Fruit fly (Drosophila melanogaster) whole organism, embryonic: ENCODE data around the gene Prp18.

Experiments used
- Ada2b ChIP-seq: fragments of 200-800 bp; sonication (Bioruptor generic); IDR thresholded peaks from 2 replicates; pipeline ENCODE4 v1.3.6; 2022; ENCODE audit warnings: missing biosample characterization, missing genetic modification characterization
- Atf-2 ChIP-seq: fragments of 200-800 bp; sonication (Bioruptor generic); optimal IDR thresholded peaks from 2 replicates; lab custom pipeline; 2016; ENCODE audit warnings: missing biosample characterization, missing genetic modification characterization
- Awh ChIP-seq: fragments of 200-800 bp; sonication (Bioruptor generic); IDR thresholded peaks from 2 replicates; pipeline ENCODE4, ENCODE4 v1.3.6; 2022; ENCODE audit warnings: missing biosample characterization, missing genetic modification characterization
- Bgb ChIP-seq: fragments of 200-800 bp; sonication (Bioruptor generic); IDR thresholded peaks from 2 replicates; pipeline ENCODE4 v1.3.6; 2022; ENCODE audit warnings: missing biosample characterization, missing genetic modification characterization; ENCODE audit not compliant: partially characterized antibody
- C15 ChIP-seq: fragments of 200-800 bp; sonication (Bioruptor generic); IDR thresholded peaks from 3 replicates; pipeline ENCODE4 v1.3.6; 2022; ENCODE audit warnings: missing biosample characterization, missing genetic modification characterization
- CG10209 ChIP-seq: fragments of 200-800 bp; sonication (Bioruptor generic); optimal IDR thresholded peaks from 3 replicates; lab custom pipeline; 2017; ENCODE audit warnings: missing biosample characterization, mild to moderate bottlenecking, missing genetic modification characterization, missing genetic modification reagents
- CG11456 ChIP-seq: fragments of 200-800 bp; sonication (Bioruptor generic); IDR thresholded peaks from 3 replicates; pipeline ENCODE4 v1.3.6; 2022; ENCODE audit warnings: missing biosample characterization, missing genetic modification characterization
- CG12071 ChIP-seq: fragments of 200-800 bp; sonication (Bioruptor generic); optimal IDR thresholded peaks from 3 replicates; lab custom pipeline; 2018; ENCODE audit warnings: missing biosample characterization, mild to moderate bottlenecking, missing genetic modification characterization
- CG13775 ChIP-seq: fragments of 200-800 bp; sonication (Bioruptor generic); optimal IDR thresholded peaks from 3 replicates; lab custom pipeline; 2017; ENCODE audit warnings: missing biosample characterization, mild to moderate bottlenecking, missing genetic modification characterization
- CG15514 ChIP-seq: fragments of 200-800 bp; sonication (Bioruptor generic); optimal IDR thresholded peaks from 3 replicates; lab custom pipeline; 2017; ENCODE audit warnings: missing biosample characterization, missing genetic modification characterization, mild to moderate bottlenecking, moderate library complexity, missing genetic modification reagents
- CG15696 ChIP-seq: fragments of 200-800 bp; sonication (Bioruptor generic); optimal IDR thresholded peaks from 2 replicates; lab custom pipeline; 2019; ENCODE audit warnings: missing biosample characterization, mild to moderate bottlenecking, missing genetic modification characterization, moderate library complexity
- CG17186 ChIP-seq: fragments of 200-800 bp; sonication (Bioruptor generic); optimal IDR thresholded peaks from 3 replicates; lab custom pipeline; 2017; ENCODE audit warnings: missing biosample characterization, missing genetic modification reagents, missing genetic modification characterization
- CG17385 ChIP-seq: fragments of 200-800 bp; sonication (Bioruptor generic); optimal IDR thresholded peaks from 3 replicates; lab custom pipeline; 2018; ENCODE audit warnings: missing biosample characterization, mild to moderate bottlenecking, missing genetic modification characterization
- CG2202 ChIP-seq: fragments of 200-800 bp; sonication (Bioruptor generic); optimal IDR thresholded peaks from 2 replicates; lab custom pipeline; 2018; ENCODE audit warnings: missing biosample characterization, mild to moderate bottlenecking, missing genetic modification characterization
- CG2678 ChIP-seq: fragments of 200-800 bp; sonication (Bioruptor generic); optimal IDR thresholded peaks from 3 replicates; lab custom pipeline; 2019; ENCODE audit warnings: missing biosample characterization, mild to moderate bottlenecking, missing genetic modification characterization, moderate library complexity
- CG2875 ChIP-seq: fragments of 200-800 bp; sonication (Bioruptor generic); optimal IDR thresholded peaks from 2 replicates; lab custom pipeline; 2017; ENCODE audit warnings: missing biosample characterization, mild to moderate bottlenecking, missing genetic modification characterization, missing genetic modification reagents
- CG33213 ChIP-seq: fragments of 200-800 bp; sonication (Bioruptor generic); optimal IDR thresholded peaks from 3 replicates; lab custom pipeline; 2016; ENCODE audit warnings: missing biosample characterization, missing genetic modification characterization
- CG33557 ChIP-seq: fragments of 200-800 bp; sonication (Bioruptor generic); optimal IDR thresholded peaks from 2 replicates; lab custom pipeline; 2019; ENCODE audit warnings: missing biosample characterization, mild to moderate bottlenecking, missing genetic modification characterization, moderate library complexity
- CG3995 ChIP-seq: fragments of 200-800 bp; sonication (Bioruptor generic); optimal IDR thresholded peaks from 3 replicates; lab custom pipeline; 2016; ENCODE audit warnings: missing biosample characterization, missing genetic modification characterization
- CG7271 ChIP-seq: fragments of 200-800 bp; sonication (Bioruptor generic); optimal IDR thresholded peaks from 2 replicates; lab custom pipeline; 2018; ENCODE audit warnings: missing biosample characterization, mild to moderate bottlenecking, missing genetic modification characterization, moderate library complexity
- CG7357 ChIP-seq: fragments of 200-800 bp; sonication (Bioruptor generic); IDR thresholded peaks from 3 replicates; pipeline ENCODE4 v1.3.6; 2022; ENCODE audit warnings: missing biosample characterization, missing genetic modification characterization
- CG9727 ChIP-seq: fragments of 200-800 bp; sonication (Bioruptor generic); optimal IDR thresholded peaks from 3 replicates; lab custom pipeline; 2017; ENCODE audit warnings: missing biosample characterization, mild to moderate bottlenecking, missing genetic modification characterization
- Elba2 ChIP-seq: fragments of 200-800 bp; sonication (Bioruptor generic); optimal IDR thresholded peaks from 3 replicates; lab custom pipeline; 2016; ENCODE audit warnings: missing biosample characterization, missing genetic modification characterization
- Hmr ChIP-seq: fragments of 200-800 bp; sonication (Bioruptor generic); optimal IDR thresholded peaks from 3 replicates; lab custom pipeline; 2017; ENCODE audit warnings: mild to moderate bottlenecking, missing biosample characterization, missing genetic modification reagents, missing genetic modification characterization
- Hr39 ChIP-seq: fragments of >200 bp; optimal IDR thresholded peaks from 2 replicates; lab custom pipeline; 2017
- MTF-1 ChIP-seq: fragments of 200-800 bp; sonication (Bioruptor generic); optimal IDR thresholded peaks from 2 replicates; lab custom pipeline; 2018; ENCODE audit warnings: missing biosample characterization, mild to moderate bottlenecking, missing genetic modification characterization, borderline replicate concordance
- NC2β ChIP-seq: fragments of 200-800 bp; sonication (Bioruptor generic); optimal IDR thresholded peaks from 2 replicates; lab custom pipeline; 2016; ENCODE audit warnings: missing biosample characterization, missing genetic modification characterization
- Optix ChIP-seq: fragments of 200-800 bp; sonication (Bioruptor generic); IDR thresholded peaks from 3 replicates; pipeline ENCODE4 v1.3.6; 2022; ENCODE audit warnings: missing biosample characterization, missing genetic modification characterization
- Pdp1 ChIP-seq, 2 experiments: fragments of 200-800 bp; sonication (Bioruptor generic); optimal IDR thresholded peaks; 3 replicates each; lab custom pipeline; 2016; ENCODE audit warnings: missing biosample characterization in 2 of 2, missing genetic modification characterization in 2 of 2, mild to moderate bottlenecking in 1 of 2, moderate library complexity in 1 of 2
- Taf1 ChIP-seq: fragments of 200-800 bp; sonication (Bioruptor generic); IDR thresholded peaks from 2 replicates; pipeline ENCODE4 v1.3.6; 2022; ENCODE audit warnings: missing biosample characterization, missing genetic modification characterization
- Trl ChIP-seq, 3 experiments: fragments of >200 bp in 2 of 3; fragments of 200-800 bp in 1 of 3; sonication (Bioruptor generic) in 1 of 3; optimal IDR thresholded peaks; 2 replicates in 1 of 3; 3 replicates in 2 of 3; lab custom pipeline; 2016 to 2017; ENCODE audit warnings: missing biosample characterization in 1 of 3, missing genetic modification characterization in 1 of 3
- Usf ChIP-seq: fragments of 200-800 bp; sonication (Bioruptor generic); optimal IDR thresholded peaks from 2 replicates; lab custom pipeline; 2017; ENCODE audit warnings: missing genotype, missing biosample characterization, missing genetic modification characterization
- Xrp1 ChIP-seq: fragments of 200-800 bp; sonication (Bioruptor generic); IDR thresholded peaks from 2 replicates; pipeline ENCODE4 v1.3.6; 2022; ENCODE audit warnings: missing biosample characterization, missing genetic modification characterization
- ac ChIP-seq: fragments of 200-800 bp; sonication (Bioruptor generic); optimal IDR thresholded peaks from 3 replicates; lab custom pipeline; 2017; ENCODE audit warnings: missing biosample characterization, mild to moderate bottlenecking, missing genetic modification characterization
- al ChIP-seq: fragments of 200-800 bp; sonication (Bioruptor generic); IDR thresholded peaks from 2 replicates; pipeline ENCODE4 v1.3.6; 2022; ENCODE audit warnings: missing biosample characterization, missing genetic modification characterization
- ap ChIP-seq: fragments of 200-800 bp; sonication (Bioruptor generic); IDR thresholded peaks from 2 replicates; pipeline ENCODE4 v1.3.6; 2022; ENCODE audit warnings: missing biosample characterization, missing genetic modification characterization
- az2 ChIP-seq: fragments of 200-800 bp; sonication (Bioruptor generic); optimal IDR thresholded peaks from 3 replicates; lab custom pipeline; 2016; ENCODE audit warnings: missing biosample characterization, missing genetic modification characterization
- ci ChIP-seq: fragments of 200-800 bp; sonication (Bioruptor generic); IDR thresholded peaks from 3 replicates; pipeline ENCODE4 v1.3.6; 2022; ENCODE audit warnings: missing biosample characterization, missing genetic modification characterization
- croc ChIP-seq: fragments of 200-800 bp; sonication (Bioruptor generic); conservative IDR thresholded peaks from 3 replicates; pipeline ENCODE4 v1.3.6; 2022; ENCODE audit warnings: missing biosample characterization, missing genetic modification characterization
- ewg ChIP-seq: fragments of 200-800 bp; sonication (Bioruptor generic); optimal IDR thresholded peaks from 3 replicates; lab custom pipeline; 2017; ENCODE audit warnings: mild to moderate bottlenecking, missing biosample characterization, missing genetic modification reagents, missing genetic modification characterization
- fd64A ChIP-seq: fragments of 200-800 bp; sonication (Bioruptor generic); optimal IDR thresholded peaks from 3 replicates; lab custom pipeline; 2018; ENCODE audit warnings: missing biosample characterization, mild to moderate bottlenecking, missing genetic modification characterization
- grn ChIP-seq: fragments of 200-800 bp; sonication (Bioruptor generic); optimal IDR thresholded peaks from 3 replicates; lab custom pipeline; 2017; ENCODE audit warnings: missing biosample characterization, missing genetic modification characterization
- hkb ChIP-seq, 2 experiments: fragments of 200-800 bp in 1 of 2; fragments of >200 bp in 1 of 2; sonication (Bioruptor generic) in 1 of 2; IDR thresholded peaks in 1 of 2; optimal IDR thresholded peaks in 1 of 2; 2 replicates each; pipeline versions ENCODE4 v1.3.6 to Lab custom; 2017 to 2022; ENCODE audit warnings: missing biosample characterization in 1 of 2, missing genetic modification characterization in 1 of 2
- lilli ChIP-seq: fragments of 200-800 bp; sonication (Bioruptor generic); optimal IDR thresholded peaks from 3 replicates; lab custom pipeline; 2016; ENCODE audit warnings: missing biosample characterization, missing genetic modification characterization
- mirr ChIP-seq: fragments of 200-800 bp; sonication (Bioruptor generic); optimal IDR thresholded peaks from 3 replicates; lab custom pipeline; 2018; ENCODE audit warnings: missing biosample characterization, mild to moderate bottlenecking, missing genetic modification characterization
- nau ChIP-seq: fragments of 200-800 bp; sonication (Bioruptor generic); optimal IDR thresholded peaks from 3 replicates; lab custom pipeline; 2017; ENCODE audit warnings: missing biosample characterization, mild to moderate bottlenecking, missing genetic modification characterization, missing genetic modification reagents
- pita ChIP-seq: fragments of 200-800 bp; sonication (Bioruptor generic); optimal IDR thresholded peaks from 2 replicates; lab custom pipeline; 2017; ENCODE audit warnings: missing biosample characterization, mild to moderate bottlenecking, missing genetic modification characterization
- vfl ChIP-seq: fragments of 200-800 bp; sonication (Bioruptor generic); optimal IDR thresholded peaks from 2 replicates; lab custom pipeline; 2016; ENCODE audit warnings: missing biosample characterization, missing genetic modification characterization
- zen ChIP-seq: fragments of 200-800 bp; sonication (Bioruptor generic); optimal IDR thresholded peaks from 3 replicates; lab custom pipeline; 2018; ENCODE audit warnings: missing biosample characterization, mild to moderate bottlenecking, missing genetic modification characterization, moderate library complexity
- zfh2 ChIP-seq: fragments of 200-800 bp; sonication (Bioruptor generic); optimal IDR thresholded peaks from 2 replicates; lab custom pipeline; 2016; ENCODE audit warnings: missing biosample characterization, missing genetic modification characterization

Prp18 gene

DNA sequence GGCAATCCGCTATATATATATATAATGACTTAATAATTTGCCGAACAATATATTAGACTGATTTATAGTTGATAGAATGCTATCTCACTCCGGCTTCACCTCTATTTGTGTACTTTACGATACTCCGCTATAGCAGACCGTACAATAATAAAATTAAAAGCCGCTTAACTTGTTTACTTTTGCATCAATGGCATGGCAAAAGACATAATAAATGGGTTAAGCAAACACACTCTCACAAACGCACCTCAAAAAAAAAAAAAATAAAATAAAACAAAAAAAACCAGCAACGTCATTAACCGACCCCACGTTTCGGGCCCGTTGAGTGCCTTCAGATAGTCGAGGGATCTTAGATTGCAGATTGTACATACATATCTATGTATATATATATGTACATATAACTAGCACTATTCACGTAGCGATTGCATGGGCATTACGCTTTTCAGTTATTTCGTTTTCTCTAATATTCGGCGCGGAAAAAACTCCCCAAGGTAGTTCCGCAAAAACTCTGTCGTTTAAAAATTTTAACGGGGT lies 36.9 kb upstream of the Prp18 start (continued):
- TF ChIP-seq Trl (optimal IDR thresholded peaks at IDR 0.05; lab: Kevin White, UChicago) (no peak), Trl (GFP tag; optimal IDR thresholded peaks at IDR 0.05; lab: Kevin White, UChicago) (no peak), CG7271 (tag; lab: Kevin White, UChicago) (no peak), Usf (no peak), grn (GFP tag; lab: Kevin White, UChicago) (peak; percentile 88), zfh2 (no peak), Elba2 (GFP tag; lab: Kevin White, UChicago) (no peak), hkb (optimal IDR thresholded peaks at IDR 0.05; lab: Kevin White, UChicago) (no peak), hkb (GFP tag; IDR thresholded peaks at IDR 0.05; lab: Robert Waterston, UW) (peak; percentile 26; the same call in 1 of the 2 replicates), CG11456 (GFP tag; lab: Robert Waterston, UW) (no peak), CG13775 (GFP tag; lab: Kevin White, UChicago) (no peak), az2 (no peak), CG9727 (GFP tag; lab: Kevin White, UChicago) (no peak), CG33557 (GFP tag; lab: Kevin White, UChicago) (no peak), ac (GFP tag; lab: Kevin White, UChicago) (no peak), CG15696 (tag; lab: Kevin White, UChicago) (no peak), CG3995 (no peak), Awh (GFP tag; lab: Robert Waterston, UW) (peak; percentile 41; the same call in 1 of the 2 replicates), ewg (GFP tag; lab: Kevin White, UChicago) (no peak), MTF-1 (GFP tag; lab: Kevin White, UChicago) (peak; percentile 2), CG15514 (GFP tag; lab: Kevin White, UChicago) (peak; percentile 25), mirr (no peak), Ada2b (GFP tag; lab: Robert Waterston, UW) (no peak), Hr39 (lab: Kevin White, UChicago) (no peak), croc (no peak), CG7357 (GFP tag; lab: Robert Waterston, UW) (no peak), Bgb (GFP tag; lab: Robert Waterston, UW) (no peak), Hmr (GFP tag; lab: Kevin White, UChicago) (peak; percentile 48), CG2202 (no peak), ci (GFP tag; lab: Robert Waterston, UW) (0 out of 3 replicates have a peak, but pooled peaks have one; percentile 50), NC2β (GFP tag; lab: Kevin White, UChicago) (no peak), al (no peak), ap (no peak), zen (tag; lab: Kevin White, UChicago) (no peak), CG33213 (GFP tag; lab: Kevin White, UChicago) (no peak), Xrp1 (GFP tag; lab: Robert Waterston, UW) (no peak), CG17385 (GFP tag; lab: Kevin White, UChicago) (no peak), lilli (GFP tag; lab: Kevin White, UChicago) (no peak), nau (no peak), Taf1 (GFP tag; lab: Robert Waterston, UW) (no peak), CG2678 (tag; lab: Kevin White, UChicago) (peak; percentile 12), C15 (GFP tag; lab: Robert Waterston, UW) (no peak), fd64A (GFP tag; lab: Kevin White, UChicago) (no peak), Atf-2 (no peak), CG10209 (GFP tag; lab: Kevin White, UChicago) (no peak), Optix (GFP tag; lab: Robert Waterston, UW) (no peak), CG12071 (peak; percentile 10), vfl (GFP tag; lab: Kevin White, UChicago) (no peak), Pdp1 (GFP tag; optimal IDR thresholded peaks at IDR 0.05; lab: Kevin White, UChicago) (peak in 1 of 2 experiments; percentile 11), CG17186 (GFP tag; lab: Kevin White, UChicago) (no peak), pita (no peak), CG2875 (no peak)
